Fruit fly (Drosophila melanogaster): ENCODE results near the gene SPE.

The SPE gene

dm6 chr3R:23679911-23680336 is 6.1 kb upstream of the SPE start, which contains the start of gene eIF3d1 (continued):
- TF ChIP-seq CG3847 (GFP tag; IDR thresholded peaks at IDR 0.05) = peak; percentile 88
- TF ChIP-seq HmgZ (tag; optimal IDR thresholded peaks at IDR 0.05) = peak; percentile 44
- TF ChIP-seq CG18764 (GFP tag; optimal IDR thresholded peaks at IDR 0.05) = peak; percentile 10
- peak; percentile 66 for TF ChIP-seq MBD-R2 (GFP tag; IDR thresholded peaks at IDR 0.05)
- peak; percentile 84 for TF ChIP-seq Max (GFP tag; optimal IDR thresholded peaks at IDR 0.05)
- TF ChIP-seq ewg (GFP tag; optimal IDR thresholded peaks at IDR 0.05) = peak; percentile 9
- peak; percentile 98 for TF ChIP-seq Dp (GFP tag; optimal IDR thresholded peaks at IDR 0.05)
- peak; percentile 3 for TF ChIP-seq CG12942 (GFP tag; optimal IDR thresholded peaks at IDR 0.05)
- TF ChIP-seq Ets97D (GFP tag; optimal IDR thresholded peaks at IDR 0.05) = peak; percentile 77
- TF ChIP-seq amos (GFP tag; IDR thresholded peaks at IDR 0.05; ENCODE audit: partially characterized antibody) = peak; percentile 49; the same call in 1 of the 2 replicates
- no peak for TF ChIP-seq cato (GFP tag; optimal IDR thresholded peaks at IDR 0.05; ENCODE audit: borderline replicate concordance)
- TF ChIP-seq CG15601 (tag; optimal IDR thresholded peaks at IDR 0.05) = peak; percentile 18
- no peak for TF ChIP-seq lmd (GFP tag; IDR thresholded peaks at IDR 0.05)
- TF ChIP-seq sd (tag; optimal IDR thresholded peaks at IDR 0.05) = peak; percentile 90
- TF ChIP-seq CG33213 (GFP tag; optimal IDR thresholded peaks at IDR 0.05) = peak; percentile 22
- TF ChIP-seq tin (GFP tag; optimal IDR thresholded peaks at IDR 0.05) = peak; percentile 20
- TF ChIP-seq pnt (GFP tag; optimal IDR thresholded peaks at IDR 0.05) = peak; percentile 6
- peak; percentile 12 for TF ChIP-seq CG8290 (GFP tag; optimal IDR thresholded peaks at IDR 0.05)
- TF ChIP-seq CG8290 (tag; optimal IDR thresholded peaks at IDR 0.05) = no peak
- TF ChIP-seq Sry-β (GFP tag; optimal IDR thresholded peaks at IDR 0.05) = no peak
- TF ChIP-seq Dref (GFP tag; IDR thresholded peaks at IDR 0.05) = peak; percentile 42; the same call in 1 of the 2 replicates
- TF ChIP-seq CG6791 (GFP tag; IDR thresholded peaks at IDR 0.05; ENCODE audit: partially characterized antibody) = peak; percentile 57; the same call in 2 of the 3 replicates
- no peak for TF ChIP-seq ro (GFP tag; IDR thresholded peaks at IDR 0.05)
- TF ChIP-seq ind (GFP tag; optimal IDR thresholded peaks at IDR 0.05) = peak; percentile 4
- TF ChIP-seq NFAT (GFP tag; IDR thresholded peaks at IDR 0.05) = peak; percentile 48; the same call in 1 of the 2 replicates
- TF ChIP-seq Jarid2 (GFP tag; optimal IDR thresholded peaks at IDR 0.05) = no peak
- TF ChIP-seq CG4617 (GFP tag; optimal IDR thresholded peaks at IDR 0.05; ENCODE audit: borderline replicate concordance) = peak; percentile 89
- peak; percentile 8 for TF ChIP-seq ems (GFP tag; optimal IDR thresholded peaks at IDR 0.05)
- TF ChIP-seq Bdp1 (GFP tag; optimal IDR thresholded peaks at IDR 0.05) = peak; percentile 41
- TF ChIP-seq BEAF-32 (GFP tag; optimal IDR thresholded peaks at IDR 0.05) = peak; percentile 60
- TF ChIP-seq Trl (optimal IDR thresholded peaks at IDR 0.05) = no peak
- TF ChIP-seq Trl (GFP tag; optimal IDR thresholded peaks at IDR 0.05) = peak; percentile 11
- peak; percentile 53 for TF ChIP-seq CoRest (tag; optimal IDR thresholded peaks at IDR 0.05)
- 0 out of 3 replicates have a peak, but pooled peaks have one; percentile 34 for TF ChIP-seq CG16813 (GFP tag; IDR thresholded peaks at IDR 0.05; ENCODE audit: partially characterized antibody)
- peak; percentile 22; the same call in 1 of the 2 replicates for TF ChIP-seq CG9932 (GFP tag; IDR thresholded peaks at IDR 0.05)
- TF ChIP-seq unc-4 (GFP tag; IDR thresholded peaks at IDR 0.05; ENCODE audit: partially characterized antibody) = no peak
- TF ChIP-seq E2f2 (GFP tag; IDR thresholded peaks at IDR 0.05) = peak; percentile 99
- TF ChIP-seq Dll (GFP tag; IDR thresholded peaks at IDR 0.05; ENCODE audit: partially characterized antibody) = peak; percentile 29; the same call in 1 of the 4 replicates
- TF ChIP-seq sens (GFP tag) = peak; percentile 77
- no peak for TF ChIP-seq CG15073 (GFP tag; optimal IDR thresholded peaks at IDR 0.05)
- TF ChIP-seq Ets65A (GFP tag) = peak; percentile 11
- peak; percentile 50 for TF ChIP-seq Myb (GFP tag; optimal IDR thresholded peaks at IDR 0.05)
- TF ChIP-seq Chrac-16 (GFP tag; optimal IDR thresholded peaks at IDR 0.05) = peak; percentile 20
- 0 out of 3 replicates have a peak, but pooled peaks have one; percentile 52 for TF ChIP-seq zfh1 (GFP tag; IDR thresholded peaks at IDR 0.05)
- TF ChIP-seq Lhr (GFP tag; optimal IDR thresholded peaks at IDR 0.05) = peak; percentile 73
- peak; percentile 73 for TF ChIP-seq MESR4 (GFP tag; optimal IDR thresholded peaks at IDR 0.05)
- peak; percentile 99 for TF ChIP-seq CG9797 (GFP tag; optimal IDR thresholded peaks at IDR 0.05)
- 0 out of 2 replicates have a peak, but pooled peaks have one; percentile 20 for TF ChIP-seq dati (GFP tag; IDR thresholded peaks at IDR 0.05)
- peak; percentile 98 for TF ChIP-seq CTCF (GFP tag; optimal IDR thresholded peaks at IDR 0.05)
- TF ChIP-seq ftz-f1 (GFP tag; optimal IDR thresholded peaks at IDR 0.05) = peak; percentile 40
- peak; percentile 46; the same call in 1 of the 3 replicates for TF ChIP-seq CG11560 (tag; IDR thresholded peaks at IDR 0.05)
